Worm (Caenorhabditis elegans) whole organism, young adult: ENCODE data around the gene qdpr-1.

Source experiments
- B0019.2 ChIP-seq: fragments of 200-800 bp; sonication (Bioruptor generic); conservative IDR thresholded peaks from 2 replicates; pipeline ENCODE4 v1.3.6; 2022; ENCODE audit warnings: missing genetic modification reagents, missing genetic modification characterization, missing compliant biosample characterization
- F23B12.7 ChIP-seq: sonication (generic microtip); optimal IDR thresholded peaks from 2 replicates; lab custom pipeline; 2017; ENCODE audit warnings: missing genetic modification characterization, mild to moderate bottlenecking, missing compliant biosample characterization, antibody characterized with exemption, moderate library complexity; ENCODE audit not compliant: insufficient read depth
- F39B2.1 ChIP-seq: fragments of 200-800 bp; sonication (Bioruptor generic); IDR thresholded peaks from 2 replicates; pipeline ENCODE4 v1.3.6; 2022; ENCODE audit warnings: missing genetic modification reagents, missing genetic modification characterization, missing compliant biosample characterization
- F49E8.2 ChIP-seq: sonication (generic microtip); optimal IDR thresholded peaks from 3 replicates; lab custom pipeline; 2017; ENCODE audit warnings: missing genetic modification characterization, mild to moderate bottlenecking, missing compliant biosample characterization, antibody characterized with exemption, moderate library complexity; ENCODE audit not compliant: insufficient read depth
- F57C9.4 ChIP-seq: sonication (generic microtip); optimal IDR thresholded peaks from 2 replicates; lab custom pipeline; 2017; ENCODE audit warnings: mild to moderate bottlenecking, missing genetic modification characterization, missing compliant biosample characterization
- K12H6.12 ChIP-seq: fragments of 200-800 bp; sonication (Bioruptor generic); optimal IDR thresholded peaks from 2 replicates; lab custom pipeline; 2018; ENCODE audit warnings: mild to moderate bottlenecking, missing genetic modification characterization, missing compliant biosample characterization
- T26A5.8 ChIP-seq: sonication (generic microtip); optimal IDR thresholded peaks from 2 replicates; lab custom pipeline; 2016; ENCODE audit warnings: missing genetic modification characterization, missing compliant biosample characterization
- Y56A3A.18 ChIP-seq: fragments of 200-800 bp; sonication (Bioruptor generic); IDR thresholded peaks from 2 replicates; pipeline ENCODE4 v1.3.6; 2022; ENCODE audit warnings: missing genetic modification reagents, missing genetic modification characterization, missing compliant biosample characterization
- aptf-2 ChIP-seq: fragments of 200-800 bp; sonication (Bioruptor generic); conservative IDR thresholded peaks from 2 replicates; pipeline ENCODE4 v1.3.6; 2022; ENCODE audit warnings: missing genetic modification reagents, missing genetic modification characterization, missing compliant biosample characterization
- atf-7 ChIP-seq: sonication (generic microtip); optimal IDR thresholded peaks from 2 replicates; lab custom pipeline; 2017; ENCODE audit warnings: mild to moderate bottlenecking, missing genetic modification characterization, missing compliant biosample characterization
- attf-6 ChIP-seq: fragments of 200-800 bp; sonication (Bioruptor generic); IDR thresholded peaks from 2 replicates; pipeline ENCODE4 v1.3.6; 2022; ENCODE audit warnings: missing genetic modification reagents, missing genetic modification characterization, missing compliant biosample characterization
- cebp-1 ChIP-seq, 2 experiments: fragments of 200-800 bp in 1 of 2; sonication (Bioruptor generic) in 1 of 2; sonication (generic microtip) in 1 of 2; IDR thresholded peaks in 1 of 2; optimal IDR thresholded peaks in 1 of 2; 2 replicates each; pipeline versions ENCODE4 v1.3.6 to Lab custom; 2017 to 2022; ENCODE audit warnings: missing compliant biosample characterization in 2 of 2, missing genetic modification characterization in 2 of 2, mild to moderate bottlenecking in 1 of 2, missing genetic modification reagents in 1 of 2, moderate library complexity in 1 of 2
- chd-7 ChIP-seq: sonication (generic microtip); optimal IDR thresholded peaks from 2 replicates; lab custom pipeline; 2016; ENCODE audit warnings: mild to moderate bottlenecking, missing genetic modification characterization, moderate library complexity, missing compliant biosample characterization
- dpff-1 ChIP-seq: sonication (generic microtip); optimal IDR thresholded peaks from 2 replicates; lab custom pipeline; 2017; ENCODE audit warnings: mild to moderate bottlenecking, missing genetic modification characterization, missing compliant biosample characterization
- dpl-1 ChIP-seq: fragments of 150-350 bp; optimal IDR thresholded peaks from 2 replicates; lab custom pipeline; 2014; ENCODE audit warnings: missing biosample characterization, missing genetic modification reagents, missing genetic modification characterization
- egrh-3 ChIP-seq: fragments of 200-800 bp; sonication (Bioruptor generic); IDR thresholded peaks from 2 replicates; pipeline ENCODE4 v1.3.6; 2022; ENCODE audit warnings: missing genetic modification reagents, missing genetic modification characterization, missing compliant biosample characterization
- hlh-26 ChIP-seq: fragments of 200-800 bp; sonication (Bioruptor generic); conservative IDR thresholded peaks from 2 replicates; pipeline ENCODE4 v1.3.6; 2022; ENCODE audit warnings: missing genetic modification reagents, missing genetic modification characterization, missing compliant biosample characterization
- let-526 ChIP-seq: fragments of 200-800 bp; sonication (Bioruptor generic); IDR thresholded peaks from 2 replicates; pipeline ENCODE4 v1.3.6; 2022; ENCODE audit warnings: missing genetic modification reagents, missing genetic modification characterization, missing compliant biosample characterization
- lin-35 ChIP-seq, 3 experiments: fragments of 150-350 bp in 2 of 3; sonication (generic microtip) in 1 of 3; optimal IDR thresholded peaks; 2 replicates each; lab custom pipeline; 2014 to 2018; ENCODE audit warnings: missing biosample characterization in 3 of 3, missing genetic modification characterization in 3 of 3, missing genetic modification reagents in 3 of 3
- lin-40 ChIP-seq: sonication (generic microtip); optimal IDR thresholded peaks from 2 replicates; lab custom pipeline; 2016; ENCODE audit warnings: missing genetic modification characterization, mild to moderate bottlenecking, missing compliant biosample characterization, missing genotype, missing genetic modification reagents
- lir-1 ChIP-seq: fragments of 200-800 bp; sonication (Bioruptor generic); conservative IDR thresholded peaks from 2 replicates; pipeline ENCODE4 v1.3.6; 2022; ENCODE audit warnings: missing genetic modification reagents, missing genetic modification characterization, missing compliant biosample characterization
- lsl-1 ChIP-seq: fragments of 200-800 bp; sonication (Bioruptor generic); optimal IDR thresholded peaks from 2 replicates; lab custom pipeline; 2018; ENCODE audit warnings: mild to moderate bottlenecking, missing genetic modification characterization, moderate library complexity, missing compliant biosample characterization
- mel-28 ChIP-seq: sonication (generic microtip); optimal IDR thresholded peaks from 2 replicates; lab custom pipeline; 2016; ENCODE audit warnings: borderline replicate concordance, mild to moderate bottlenecking, missing genetic modification characterization, missing compliant biosample characterization
- mxl-1 ChIP-seq: sonication (generic microtip); optimal IDR thresholded peaks from 2 replicates; lab custom pipeline; 2016; ENCODE audit warnings: missing genetic modification characterization, missing compliant biosample characterization
- nhr-120 ChIP-seq: fragments of 200-800 bp; sonication (Bioruptor generic); IDR thresholded peaks from 2 replicates; pipeline ENCODE4 v1.3.6; 2022; ENCODE audit warnings: missing genetic modification characterization, missing compliant biosample characterization
- nhr-90 ChIP-seq: sonication (generic microtip); optimal IDR thresholded peaks from 2 replicates; lab custom pipeline; 2016; ENCODE audit warnings: missing genotype, mild to moderate bottlenecking, missing genetic modification characterization, missing compliant biosample characterization
- pbrm-1 ChIP-seq: fragments of 200-800 bp; sonication (Bioruptor generic); IDR thresholded peaks from 2 replicates; pipeline ENCODE4 v1.3.6; 2022; ENCODE audit warnings: missing genetic modification reagents, missing genetic modification characterization, missing compliant biosample characterization
- rec-8 ChIP-seq, 2 experiments: sonication (generic microtip); optimal IDR thresholded peaks; 2 replicates each; lab custom pipeline; 2016; ENCODE audit warnings: mild to moderate bottlenecking in 2 of 2, missing genetic modification characterization in 2 of 2, missing genetic modification reagents in 2 of 2, missing genotype in 2 of 2, missing biosample characterization in 1 of 2, missing compliant biosample characterization in 1 of 2, moderate library complexity in 1 of 2
- repo-1 ChIP-seq: sonication (generic microtip); optimal IDR thresholded peaks from 2 replicates; lab custom pipeline; 2017; ENCODE audit warnings: mild to moderate bottlenecking, missing genetic modification characterization, missing compliant biosample characterization
- rpc-1 ChIP-seq, 2 experiments: fragments of 150-350 bp in 1 of 2; sonication (generic microtip) in 1 of 2; optimal IDR thresholded peaks; 2 replicates each; lab custom pipeline; 2014 to 2018; ENCODE audit warnings: missing biosample characterization in 1 of 2, missing genetic modification characterization in 1 of 2, missing genetic modification reagents in 1 of 2, missing genotype in 1 of 2
- sdz-38 ChIP-seq: sonication (generic microtip); optimal IDR thresholded peaks from 2 replicates; lab custom pipeline; 2016; ENCODE audit warnings: missing genotype, missing genetic modification characterization, missing compliant biosample characterization
- sptf-2 ChIP-seq: fragments of 200-800 bp; sonication (Bioruptor generic); optimal IDR thresholded peaks from 2 replicates; lab custom pipeline; 2018; ENCODE audit warnings: mild to moderate bottlenecking, missing genetic modification characterization, missing compliant biosample characterization
- tbx-9 ChIP-seq: sonication (generic microtip); optimal IDR thresholded peaks from 2 replicates; lab custom pipeline; 2016; ENCODE audit warnings: borderline replicate concordance, missing genetic modification characterization, inconsistent platforms, missing compliant biosample characterization
- tlf-1 ChIP-seq: fragments of 200-800 bp; sonication (Bioruptor generic); optimal IDR thresholded peaks from 2 replicates; lab custom pipeline; 2018; ENCODE audit warnings: mild to moderate bottlenecking, missing genetic modification characterization, missing compliant biosample characterization

qdpr-1 gene

DNA sequence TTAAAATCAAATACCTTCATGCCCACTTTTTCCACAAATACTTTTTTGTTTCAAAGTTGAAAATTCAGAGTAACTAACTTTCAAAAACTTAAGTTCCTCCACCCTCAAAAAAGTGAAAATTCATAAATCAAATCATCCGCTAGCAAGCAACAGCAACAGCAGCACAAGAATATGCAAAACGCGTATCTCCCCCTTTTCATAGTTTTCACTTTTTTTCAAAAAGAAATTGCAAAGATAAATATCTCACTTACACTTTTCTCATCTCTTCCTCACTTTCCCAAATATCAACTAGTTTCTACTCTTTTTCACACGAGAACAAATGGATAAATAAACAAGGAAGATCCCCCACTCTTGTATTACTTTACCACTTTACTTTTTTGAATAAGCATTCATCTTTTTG lies 12.0 kb upstream of the qdpr-1 start:
- TF ChIP-seq K12H6.12: no peak
- TF ChIP-seq egrh-3: no peak
- no peak for TF ChIP-seq sptf-2 (GFP tag; lab: Kevin White, UChicago)
- TF ChIP-seq chd-7 (tag; lab: Kevin White, UChicago): no peak
- TF ChIP-seq aptf-2: no peak
- TF ChIP-seq dpff-1 (tag; lab: Kevin White, UChicago): no peak
- no peak for TF ChIP-seq dpl-1

DNA sequence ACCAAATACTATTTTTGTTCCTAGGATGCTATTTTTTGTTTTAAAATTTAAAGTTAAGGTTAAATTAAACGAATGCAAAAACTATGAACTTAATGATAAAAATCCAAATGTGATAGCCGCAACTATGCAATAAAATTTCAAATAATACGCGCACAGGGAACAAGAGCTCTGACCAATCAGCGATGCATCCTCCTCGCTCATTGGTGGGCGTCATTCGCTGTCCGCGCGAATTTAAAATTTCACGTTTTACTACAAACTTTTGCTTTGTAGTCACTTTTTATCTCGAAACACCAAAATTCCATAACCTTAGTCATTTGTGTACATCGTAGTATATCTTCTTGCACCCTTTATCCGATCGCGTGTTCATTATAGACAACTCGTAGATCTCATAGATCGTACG lies 10.6 kb upstream of the qdpr-1 start:
- TF ChIP-seq mel-28: no peak
- TF ChIP-seq atf-7: no peak
- TF ChIP-seq mxl-1 (tag; lab: Kevin White, UChicago): no peak
- no peak for TF ChIP-seq repo-1 (tag; lab: Kevin White, UChicago)
- TF ChIP-seq sptf-2 (GFP tag; lab: Kevin White, UChicago): no peak
- TF ChIP-seq Y56A3A.18 (GFP tag; lab: Robert Waterston, UW): no peak
- no peak for TF ChIP-seq F23B12.7 (tag; lab: Kevin White, UChicago)
- TF ChIP-seq lir-1 (GFP tag; lab: Robert Waterston, UW): no peak
- TF ChIP-seq hlh-26: no peak
- no peak for TF ChIP-seq tbx-9 (tag; lab: Kevin White, UChicago)
- no peak for TF ChIP-seq lin-35 (GFP tag; optimal IDR thresholded peaks at IDR 0.05; lab: Kevin White, UChicago)
- no peak for TF ChIP-seq lsl-1 (GFP tag; lab: Kevin White, UChicago)
- no peak for TF ChIP-seq F49E8.2 (tag; lab: Kevin White, UChicago)
- no peak for TF ChIP-seq let-526 (GFP tag; lab: Robert Waterston, UW)
- TF ChIP-seq rpc-1 (optimal IDR thresholded peaks at IDR 0.05; lab: Kevin White, UChicago): no peak
- TF ChIP-seq rpc-1 (tag; optimal IDR thresholded peaks at IDR 0.05; lab: Kevin White, UChicago): no peak
- no peak for TF ChIP-seq nhr-90 (tag; lab: Kevin White, UChicago)
- no peak for TF ChIP-seq rec-8 (tag; optimal IDR thresholded peaks at IDR 0.05; lab: Kevin White, UChicago)
- TF ChIP-seq tlf-1: no peak

DNA sequence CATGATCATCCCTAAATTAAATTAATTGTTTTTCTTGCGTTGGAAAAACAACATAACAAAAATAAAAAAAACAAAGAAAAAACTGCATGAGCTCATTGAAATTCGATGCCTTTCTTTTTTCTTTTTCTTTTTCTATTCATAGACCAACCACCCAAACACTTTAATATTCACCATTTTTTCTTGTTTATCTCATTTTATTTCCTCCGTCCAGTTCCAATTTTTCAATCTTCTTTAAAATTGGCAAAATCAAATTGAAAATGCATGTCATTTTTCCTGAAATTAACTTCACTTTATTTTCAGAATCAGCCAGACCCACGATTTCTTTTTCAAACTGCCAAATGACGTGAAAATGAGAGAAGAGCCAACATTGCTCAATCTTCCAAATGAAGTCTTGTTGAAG lies 7.9 kb upstream of the qdpr-1 start, which contains the start of gene T03F6.4:
Gene T03F6.4 (plus strand): TSS at position 301 of the 400 bp plus-strand sequence.
- TF ChIP-seq sdz-38 (no peak), T26A5.8 (no peak), lin-40 (tag; lab: Kevin White, UChicago) (no peak), B0019.2 (GFP tag; lab: Robert Waterston, UW) (no peak), F57C9.4 (tag; lab: Kevin White, UChicago) (no peak), attf-6 (GFP tag; lab: Robert Waterston, UW) (no peak), cebp-1 (GFP tag; IDR thresholded peaks at IDR 0.05; lab: Robert Waterston, UW) (no peak), cebp-1 (tag; optimal IDR thresholded peaks at IDR 0.05; lab: Kevin White, UChicago) (no peak), nhr-120 (GFP tag; lab: Robert Waterston, UW) (no peak), pbrm-1 (GFP tag; lab: Robert Waterston, UW) (no peak), rpc-1 (optimal IDR thresholded peaks at IDR 0.05; lab: Kevin White, UChicago) (no peak), rpc-1 (tag; optimal IDR thresholded peaks at IDR 0.05; lab: Kevin White, UChicago) (no peak), F39B2.1 (GFP tag; lab: Robert Waterston, UW) (no peak), F49E8.2 (tag; lab: Kevin White, UChicago) (no peak)
